Fruit fly (Drosophila melanogaster) whole organism, embryonic: ENCODE results near the gene CG8671.

ENCODE experiments used
- ATbp ChIP-seq: fragments of 200-800 bp; sonication (Bioruptor generic); optimal IDR thresholded peaks from 2 replicates; lab custom pipeline; 2017; ENCODE audit warnings: missing biosample characterization, mild to moderate bottlenecking, missing genetic modification characterization, missing genetic modification reagents
- Bdp1 ChIP-seq: fragments of 200-800 bp; sonication (Bioruptor generic); optimal IDR thresholded peaks from 3 replicates; lab custom pipeline; 2016; ENCODE audit warnings: missing biosample characterization, missing genetic modification characterization
- CG10543 ChIP-seq: fragments of 200-800 bp; sonication (Bioruptor generic); optimal IDR thresholded peaks from 3 replicates; lab custom pipeline; 2017; ENCODE audit warnings: missing biosample characterization, mild to moderate bottlenecking, missing genetic modification characterization, moderate library complexity
- CG12236 ChIP-seq: fragments of 200-800 bp; sonication (Bioruptor generic); optimal IDR thresholded peaks from 2 replicates; lab custom pipeline; 2016; ENCODE audit warnings: missing biosample characterization, missing genetic modification characterization
- CG12769 ChIP-seq: fragments of 200-800 bp; sonication (Bioruptor generic); optimal IDR thresholded peaks from 2 replicates; lab custom pipeline; 2019; ENCODE audit warnings: missing biosample characterization, mild to moderate bottlenecking, missing genetic modification characterization, moderate library complexity
- CG13287 ChIP-seq: fragments of 200-800 bp; sonication (Bioruptor generic); IDR thresholded peaks from 2 replicates; pipeline ENCODE4 v1.3.6; 2022; ENCODE audit warnings: missing biosample characterization, missing genetic modification characterization; ENCODE audit not compliant: partially characterized antibody
- CG13894 ChIP-seq: fragments of 200-800 bp; sonication (Bioruptor generic); optimal IDR thresholded peaks from 3 replicates; lab custom pipeline; 2018; ENCODE audit warnings: missing biosample characterization, mild to moderate bottlenecking, missing genetic modification characterization, moderate library complexity
- CG14667 ChIP-seq: fragments of 200-800 bp; sonication (Bioruptor generic); IDR thresholded peaks from 2 replicates; pipeline ENCODE4 v1.3.6; 2022; ENCODE audit warnings: missing biosample characterization, missing genetic modification characterization
- CG15269 ChIP-seq: fragments of 200-800 bp; sonication (Bioruptor generic); optimal IDR thresholded peaks from 2 replicates; lab custom pipeline; 2018; ENCODE audit warnings: missing biosample characterization, mild to moderate bottlenecking, missing genetic modification characterization, moderate library complexity
- CG15514 ChIP-seq: fragments of 200-800 bp; sonication (Bioruptor generic); optimal IDR thresholded peaks from 3 replicates; lab custom pipeline; 2017; ENCODE audit warnings: missing biosample characterization, missing genetic modification characterization, mild to moderate bottlenecking, moderate library complexity, missing genetic modification reagents
- CG16813 ChIP-seq: fragments of 200-800 bp; sonication (Bioruptor generic); IDR thresholded peaks from 3 replicates; pipeline ENCODE4 v1.3.6; 2022; ENCODE audit warnings: missing biosample characterization, missing genetic modification characterization; ENCODE audit not compliant: partially characterized antibody
- CG16863 ChIP-seq: fragments of 200-800 bp; sonication (Bioruptor generic); optimal IDR thresholded peaks from 3 replicates; lab custom pipeline; 2016; ENCODE audit warnings: missing biosample characterization, missing genetic modification characterization
- CG2875 ChIP-seq: fragments of 200-800 bp; sonication (Bioruptor generic); optimal IDR thresholded peaks from 2 replicates; lab custom pipeline; 2017; ENCODE audit warnings: missing biosample characterization, mild to moderate bottlenecking, missing genetic modification characterization, missing genetic modification reagents
- CG3065 ChIP-seq: fragments of 200-800 bp; sonication (Bioruptor generic); optimal IDR thresholded peaks from 2 replicates; lab custom pipeline; 2016; ENCODE audit warnings: missing biosample characterization, missing genetic modification characterization
- CG33557 ChIP-seq: fragments of 200-800 bp; sonication (Bioruptor generic); optimal IDR thresholded peaks from 2 replicates; lab custom pipeline; 2019; ENCODE audit warnings: missing biosample characterization, mild to moderate bottlenecking, missing genetic modification characterization, moderate library complexity
- CG34376 ChIP-seq: fragments of 200-800 bp; sonication (Bioruptor generic); optimal IDR thresholded peaks from 2 replicates; lab custom pipeline; 2018; ENCODE audit warnings: missing biosample characterization, mild to moderate bottlenecking, missing genetic modification characterization
- CG4617 ChIP-seq: fragments of 200-800 bp; sonication (Bioruptor generic); optimal IDR thresholded peaks from 3 replicates; lab custom pipeline; 2016; ENCODE audit warnings: missing biosample characterization, missing genetic modification characterization, borderline replicate concordance
- CG5245 ChIP-seq: fragments of 200-800 bp; sonication (Bioruptor generic); optimal IDR thresholded peaks from 3 replicates; lab custom pipeline; 2016; ENCODE audit warnings: missing biosample characterization, missing genetic modification characterization
- CG7987 ChIP-seq: fragments of 200-800 bp; sonication (Bioruptor generic); optimal IDR thresholded peaks from 2 replicates; lab custom pipeline; 2018; ENCODE audit warnings: missing biosample characterization, mild to moderate bottlenecking, missing genetic modification characterization, moderate library complexity
- CG8290 ChIP-seq, 3 experiments: fragments of 200-800 bp; sonication (Bioruptor generic); optimal IDR thresholded peaks; 2 replicates each; lab custom pipeline; 2016 to 2019; ENCODE audit warnings: missing biosample characterization in 3 of 3, missing genetic modification characterization in 3 of 3, mild to moderate bottlenecking in 2 of 3, moderate library complexity in 1 of 3
- Gsc ChIP-seq: fragments of 200-800 bp; sonication (Bioruptor generic); IDR thresholded peaks from 2 replicates; pipeline ENCODE4 v1.3.6; 2022; ENCODE audit warnings: missing biosample characterization, missing genetic modification characterization
- Lhr ChIP-seq: fragments of 200-800 bp; sonication (Bioruptor generic); optimal IDR thresholded peaks from 3 replicates; lab custom pipeline; 2017; ENCODE audit warnings: mild to moderate bottlenecking, missing biosample characterization, missing genetic modification reagents, missing genetic modification characterization
- Trl ChIP-seq, 3 experiments: fragments of >200 bp in 2 of 3; fragments of 200-800 bp in 1 of 3; sonication (Bioruptor generic) in 1 of 3; optimal IDR thresholded peaks; 2 replicates in 1 of 3; 3 replicates in 2 of 3; lab custom pipeline; 2016 to 2017; ENCODE audit warnings: missing biosample characterization in 1 of 3, missing genetic modification characterization in 1 of 3
- Vsx1 ChIP-seq: fragments of 200-800 bp; sonication (Bioruptor generic); optimal IDR thresholded peaks from 2 replicates; lab custom pipeline; 2017; ENCODE audit warnings: missing biosample characterization, mild to moderate bottlenecking, missing genetic modification characterization, missing genetic modification reagents
- abd-A ChIP-seq: fragments of 200-800 bp; sonication (Bioruptor generic); optimal IDR thresholded peaks from 3 replicates; lab custom pipeline; 2019; ENCODE audit warnings: missing biosample characterization, mild to moderate bottlenecking, missing genetic modification characterization, moderate library complexity
- ash1 ChIP-seq: fragments of 200-800 bp; sonication (Bioruptor generic); optimal IDR thresholded peaks from 2 replicates; lab custom pipeline; 2018; ENCODE audit warnings: missing biosample characterization, mild to moderate bottlenecking, missing genetic modification characterization
- br ChIP-seq: fragments of >200 bp; optimal IDR thresholded peaks from 2 replicates; lab custom pipeline; 2017
- chinmo ChIP-seq: fragments of 200-800 bp; sonication (Bioruptor generic); IDR thresholded peaks from 4 replicates; pipeline ENCODE4 v1.3.6; 2022; ENCODE audit warnings: missing biosample characterization, missing genetic modification characterization; ENCODE audit not compliant: partially characterized antibody
- croc ChIP-seq: fragments of 200-800 bp; sonication (Bioruptor generic); conservative IDR thresholded peaks from 3 replicates; pipeline ENCODE4 v1.3.6; 2022; ENCODE audit warnings: missing biosample characterization, missing genetic modification characterization
- esg ChIP-seq: fragments of 200-800 bp; sonication (Bioruptor generic); conservative IDR thresholded peaks from 2 replicates; pipeline ENCODE4 v1.3.6; 2022; ENCODE audit warnings: missing biosample characterization, missing genetic modification characterization
- eyg ChIP-seq: fragments of 200-800 bp; sonication (Bioruptor generic); optimal IDR thresholded peaks from 3 replicates; lab custom pipeline; 2016; ENCODE audit warnings: missing biosample characterization, missing genetic modification characterization
- gro ChIP-seq: fragments of 200-800 bp; sonication (Bioruptor generic); optimal IDR thresholded peaks from 2 replicates; lab custom pipeline; 2016; ENCODE audit warnings: missing biosample characterization, missing genetic modification characterization
- kah ChIP-seq: fragments of 200-800 bp; sonication (Bioruptor generic); optimal IDR thresholded peaks from 2 replicates; lab custom pipeline; 2018; ENCODE audit warnings: missing biosample characterization, mild to moderate bottlenecking, missing genetic modification characterization
- kni ChIP-seq: fragments of 200-800 bp; sonication (Bioruptor generic); optimal IDR thresholded peaks from 3 replicates; lab custom pipeline; 2017; ENCODE audit warnings: mild to moderate bottlenecking, missing biosample characterization, missing genetic modification reagents, missing genetic modification characterization
- lbe ChIP-seq: fragments of 200-800 bp; sonication (Bioruptor generic); optimal IDR thresholded peaks from 2 replicates; lab custom pipeline; 2016; ENCODE audit warnings: missing biosample characterization, mild to moderate bottlenecking, missing genetic modification characterization
- maf-S ChIP-seq: fragments of 200-800 bp; sonication (Bioruptor generic); optimal IDR thresholded peaks from 2 replicates; lab custom pipeline; 2016; ENCODE audit warnings: missing biosample characterization, missing genetic modification characterization
- nom ChIP-seq: fragments of 200-800 bp; sonication (Bioruptor generic); optimal IDR thresholded peaks from 2 replicates; lab custom pipeline; 2017; ENCODE audit warnings: missing biosample characterization, missing genetic modification characterization, mild to moderate bottlenecking, moderate library complexity, missing genetic modification reagents
- oc ChIP-seq: fragments of 200-800 bp; sonication (Bioruptor generic); optimal IDR thresholded peaks from 2 replicates; lab custom pipeline; 2018; ENCODE audit warnings: missing biosample characterization, mild to moderate bottlenecking, missing genetic modification characterization, moderate library complexity
- otp ChIP-seq: fragments of 200-800 bp; sonication (Bioruptor generic); IDR thresholded peaks from 3 replicates; pipeline ENCODE4, ENCODE4 v1.3.6; 2022; ENCODE audit warnings: missing biosample characterization, missing genetic modification characterization
- pnt ChIP-seq: fragments of 200-800 bp; sonication (Bioruptor generic); optimal IDR thresholded peaks from 3 replicates; lab custom pipeline; 2016; ENCODE audit warnings: missing biosample characterization, missing genetic modification characterization
- run ChIP-seq: fragments of 200-800 bp; sonication (Bioruptor generic); optimal IDR thresholded peaks from 3 replicates; lab custom pipeline; 2018; ENCODE audit warnings: missing biosample characterization, mild to moderate bottlenecking, missing genetic modification characterization
- schlank ChIP-seq: fragments of 200-800 bp; sonication (Bioruptor generic); optimal IDR thresholded peaks from 2 replicates; lab custom pipeline; 2018; ENCODE audit warnings: missing biosample characterization, mild to moderate bottlenecking, missing genetic modification characterization
- sd ChIP-seq: fragments of 200-800 bp; sonication (Bioruptor generic); optimal IDR thresholded peaks from 3 replicates; lab custom pipeline; 2018; ENCODE audit warnings: missing biosample characterization, mild to moderate bottlenecking, missing genetic modification characterization, moderate library complexity
- sim ChIP-seq: fragments of 200-800 bp; sonication (Bioruptor generic); IDR thresholded peaks from 2 replicates; pipeline ENCODE4 v1.3.6; 2022; ENCODE audit warnings: missing biosample characterization, missing genetic modification characterization
- sug ChIP-seq: fragments of 200-800 bp; optimal IDR thresholded peaks from 2 replicates; lab custom pipeline; 2019; ENCODE audit warnings: missing biosample characterization, mild to moderate bottlenecking, missing genetic modification characterization, moderate library complexity
- ttk ChIP-seq: fragments of 200-800 bp; sonication (Bioruptor generic); IDR thresholded peaks from 2 replicates; pipeline ENCODE4 v2.1.2; 2022; ENCODE audit warnings: missing biosample characterization, missing genetic modification characterization
- vnd ChIP-seq: fragments of 200-800 bp; sonication (Bioruptor generic); IDR thresholded peaks from 3 replicates; pipeline ENCODE4 v1.3.6; 2022; ENCODE audit warnings: missing biosample characterization, missing genetic modification characterization; ENCODE audit not compliant: partially characterized antibody

The CG8671 gene

dm6 chr2L:21312831-21313437 lies 50.2 kb downstream of the CG8671 start:
- no peak for TF ChIP-seq CG15514 (GFP tag; lab: Kevin White, UChicago)
- TF ChIP-seq sim (GFP tag; lab: Robert Waterston, UW) = no peak
- TF ChIP-seq Gsc (GFP tag; lab: Robert Waterston, UW) = no peak
- peak; percentile 58 for TF ChIP-seq CG10543 (GFP tag; lab: Kevin White, UChicago)
- peak; percentile 31 for TF ChIP-seq CG15269 (tag; lab: Kevin White, UChicago)
- peak; percentile 29; the same call in 1 of the 2 replicates for TF ChIP-seq CG13287 (GFP tag; lab: Robert Waterston, UW)
- no peak for TF ChIP-seq ash1 (GFP tag; lab: Kevin White, UChicago)
- no peak for TF ChIP-seq CG3065 (GFP tag; lab: Kevin White, UChicago)
- no peak for TF ChIP-seq CG8290 (GFP tag; optimal IDR thresholded peaks at IDR 0.05; lab: Kevin White, UChicago)
- peak in 1 of 2 experiments; percentile 14 for TF ChIP-seq CG8290 (tag; optimal IDR thresholded peaks at IDR 0.05; lab: Kevin White, UChicago)
- TF ChIP-seq CG16863 (GFP tag; lab: Kevin White, UChicago) = no peak
- no peak for TF ChIP-seq CG33557 (GFP tag; lab: Kevin White, UChicago)
- TF ChIP-seq nom (GFP tag; lab: Kevin White, UChicago) = peak; percentile 1
- TF ChIP-seq otp = no peak
- no peak for TF ChIP-seq CG16813 (GFP tag; lab: Robert Waterston, UW)
- peak; percentile 96 for TF ChIP-seq sd (tag; lab: Kevin White, UChicago)
- TF ChIP-seq vnd (GFP tag; lab: Robert Waterston, UW) = no peak
- TF ChIP-seq lbe (GFP tag; lab: Kevin White, UChicago) = peak; percentile 21
- TF ChIP-seq CG4617 = no peak
- TF ChIP-seq sug (tag; lab: Kevin White, UChicago) = peak; percentile 8
- TF ChIP-seq br (lab: Kevin White, UChicago) = no peak
- peak; percentile 57 for TF ChIP-seq CG13894 (tag; lab: Kevin White, UChicago)
- TF ChIP-seq eyg = no peak
- no peak for TF ChIP-seq croc (GFP tag; lab: Robert Waterston, UW)
- no peak for TF ChIP-seq CG2875 (GFP tag; lab: Kevin White, UChicago)
- TF ChIP-seq CG7987 = peak; percentile 98
- peak; percentile 35 for TF ChIP-seq Vsx1 (GFP tag; lab: Kevin White, UChicago)
- TF ChIP-seq maf-S (GFP tag; lab: Kevin White, UChicago) = no peak
- peak; percentile 6 for TF ChIP-seq gro (GFP tag; lab: Kevin White, UChicago)
- no peak for TF ChIP-seq pnt (GFP tag; lab: Kevin White, UChicago)
- TF ChIP-seq ttk (GFP tag; lab: Robert Waterston, UW) = no peak
- TF ChIP-seq CG12236 (GFP tag; lab: Kevin White, UChicago) = no peak
- TF ChIP-seq kni = peak; percentile 77
- TF ChIP-seq kah = no peak
- TF ChIP-seq run (tag; lab: Kevin White, UChicago) = no peak
- no peak for TF ChIP-seq ATbp
- TF ChIP-seq oc (tag; lab: Kevin White, UChicago) = peak; percentile 25
- peak; percentile 92 for TF ChIP-seq abd-A (tag; lab: Kevin White, UChicago)
- TF ChIP-seq CG14667 (GFP tag; lab: Robert Waterston, UW) = no peak
- peak; percentile 35 to 76 for TF ChIP-seq Trl (optimal IDR thresholded peaks at IDR 0.05; lab: Kevin White, UChicago)
- TF ChIP-seq Trl (GFP tag; optimal IDR thresholded peaks at IDR 0.05; lab: Kevin White, UChicago) = no peak
- peak; percentile 30 for TF ChIP-seq CG12769
- no peak for TF ChIP-seq esg
- TF ChIP-seq CG5245 (GFP tag; lab: Kevin White, UChicago) = no peak
- TF ChIP-seq chinmo (GFP tag; lab: Robert Waterston, UW) = peak; percentile 97
- TF ChIP-seq CG34376 (GFP tag; lab: Kevin White, UChicago) = peak; percentile 65
- no peak for TF ChIP-seq Bdp1 (GFP tag; lab: Kevin White, UChicago)
- TF ChIP-seq schlank (tag; lab: Kevin White, UChicago) = no peak
- TF ChIP-seq Lhr = no peak
